Fruit fly (Drosophila melanogaster) whole organism: Measurements from ENCODE around the gene Tep2.
"Not testable (repeated sequence)": the region's sequence is repeated elsewhere in the genome, so short reads cannot be mapped to it uniquely, and the experiment has no call there.

ENCODE experiments used
- CG8478 ChIP-seq: fragments of >200 bp; optimal IDR thresholded peaks from 2 replicates; lab custom pipeline; 2018; ENCODE audit warnings: inconsistent platforms
- Dll ChIP-seq: fragments of >200 bp; optimal IDR thresholded peaks from 2 replicates; lab custom pipeline; 2017
- EcR ChIP-seq, 2 experiments: fragments of >200 bp; optimal IDR thresholded peaks; 2 replicates each; lab custom pipeline; 2017; ENCODE audit warnings: missing biosample characterization in 2 of 2, missing genetic modification characterization in 2 of 2, missing genetic modification reagents in 2 of 2
- pan ChIP-seq: fragments of >200 bp; optimal IDR thresholded peaks from 2 replicates; lab custom pipeline; 2017
- psq ChIP-seq: fragments of >200 bp; optimal IDR thresholded peaks from 2 replicates; lab custom pipeline; 2017
- usp ChIP-seq: fragments of >200 bp; optimal IDR thresholded peaks from 2 replicates; lab custom pipeline; 2017; ENCODE audit warnings: missing biosample characterization, missing genetic modification characterization, mixed read lengths

Gene Tep2

dm6 chr2L:7701417-7701816, at the start of gene Tep2:
Gene Tep2, minus strand, starts transcription at chr2L:7701601.
- TF ChIP-seq EcR (GFP tag; optimal IDR thresholded peaks at IDR 0.05; lab: Kevin White, UChicago) (no peak), psq (no peak), CG8478 (no peak), Dll (lab: Kevin White, UChicago) (no peak), usp (GFP tag; lab: Kevin White, UChicago) (no peak), pan (lab: Kevin White, UChicago) (no peak)

- peak in 1 of 2 experiments; percentile 72 for TF ChIP-seq EcR (GFP tag; optimal IDR thresholded peaks at IDR 0.05; lab: Kevin White, UChicago)
- TF ChIP-seq Dll (lab: Kevin White, UChicago), result no peak
- no peak for TF ChIP-seq usp (GFP tag; lab: Kevin White, UChicago)
- no peak for TF ChIP-seq psq
Observed at dm6 chr2L:7750631-7751161, 49.3 kb upstream of the Tep2 start.

- TF ChIP-seq CG8478 (no peak), usp (GFP tag; lab: Kevin White, UChicago) (no peak), pan (lab: Kevin White, UChicago) (no peak), psq (no peak), Dll (lab: Kevin White, UChicago) (no peak), EcR (GFP tag; optimal IDR thresholded peaks at IDR 0.05; lab: Kevin White, UChicago) (no peak)
Observed at dm6 chr2L:7746975-7747374, 45.6 kb upstream of the Tep2 start, which contains the start of gene ATPsynGL. Gene ATPsynGL, plus strand, starts transcription at chr2L:7747275.

dm6 chr2L:7744739-7745138, 43.3 kb upstream of the Tep2 start, which contains the start of gene CG7214:
Gene CG7214, minus strand, starts transcription at chr2L:7744839.
- TF ChIP-seq CG8478 (no peak), psq (no peak), usp (GFP tag; lab: Kevin White, UChicago) (no peak), pan (lab: Kevin White, UChicago) (no peak), EcR (GFP tag; optimal IDR thresholded peaks at IDR 0.05; lab: Kevin White, UChicago) (no peak), Dll (lab: Kevin White, UChicago) (no peak)

dm6 chr2L:7744208-7744607, 42.8 kb upstream of the Tep2 start:
- TF ChIP-seq CG8478, result no peak

- TF ChIP-seq CG8478 (no peak), psq (no peak), EcR (GFP tag; optimal IDR thresholded peaks at IDR 0.05; lab: Kevin White, UChicago) (no peak)
Observed at dm6 chr2L:7741437-7741836, 40.0 kb upstream of the Tep2 start, which contains the start of gene Acp1. Gene Acp1, minus strand, starts transcription at chr2L:7741537.

- not testable (repeated sequence) for TF ChIP-seq EcR (GFP tag; optimal IDR thresholded peaks at IDR 0.05; lab: Kevin White, UChicago); psq; pan (lab: Kevin White, UChicago)
Observed at dm6 chr2L:7738709-7739108, 37.3 kb upstream of the Tep2 start, which contains the start of gene CG31904. Gene CG31904, minus strand, starts transcription at chr2L:7738809.

- not testable (repeated sequence) for TF ChIP-seq EcR (GFP tag; optimal IDR thresholded peaks at IDR 0.05; lab: Kevin White, UChicago); usp (GFP tag; lab: Kevin White, UChicago); Dll (lab: Kevin White, UChicago)
Observed at dm6 chr2L:7732570-7732969, 31.2 kb upstream of the Tep2 start, which contains the start of gene CG13796. Gene CG13796, minus strand, starts transcription at chr2L:7732670.

dm6 chr2L:7726268-7726997, 25.0 kb upstream of the Tep2 start, which contains the start of gene CG13795:
Gene CG13795, minus strand, starts transcription at chr2L:7726298.
- no peak for TF ChIP-seq usp (GFP tag; lab: Kevin White, UChicago)
- TF ChIP-seq psq, result no peak
- TF ChIP-seq EcR (GFP tag; optimal IDR thresholded peaks at IDR 0.05; lab: Kevin White, UChicago), result no peak
- TF ChIP-seq pan (lab: Kevin White, UChicago), result no peak
- no peak for TF ChIP-seq Dll (lab: Kevin White, UChicago)
- no peak for TF ChIP-seq CG8478

dm6 chr2L:7722723-7723122, 21.3 kb upstream of the Tep2 start, which contains the start of gene CG13794:
Gene CG13794, minus strand, starts transcription at chr2L:7722823.
- TF ChIP-seq CG8478 (no peak), psq (no peak), EcR (GFP tag; optimal IDR thresholded peaks at IDR 0.05; lab: Kevin White, UChicago) (no peak), Dll (lab: Kevin White, UChicago) (no peak), usp (GFP tag; lab: Kevin White, UChicago) (no peak), pan (lab: Kevin White, UChicago) (no peak)

- no peak for TF ChIP-seq Dll (lab: Kevin White, UChicago)
Observed at dm6 chr2L:7722102-7722501, 20.7 kb upstream of the Tep2 start.

dm6 chr2L:7719387-7719786, 18.0 kb upstream of the Tep2 start, which contains the start of gene CG13793:
Gene CG13793, minus strand, starts transcription at chr2L:7719487.
- TF ChIP-seq pan (lab: Kevin White, UChicago) (no peak), psq (no peak), Dll (lab: Kevin White, UChicago) (no peak), usp (GFP tag; lab: Kevin White, UChicago) (no peak), EcR (GFP tag; optimal IDR thresholded peaks at IDR 0.05; lab: Kevin White, UChicago) (no peak), CG8478 (no peak)

- TF ChIP-seq CG8478, result no peak
- no peak for TF ChIP-seq pan (lab: Kevin White, UChicago)
- no peak for TF ChIP-seq usp (GFP tag; lab: Kevin White, UChicago)
- no peak for TF ChIP-seq EcR (GFP tag; optimal IDR thresholded peaks at IDR 0.05; lab: Kevin White, UChicago)
- TF ChIP-seq Dll (lab: Kevin White, UChicago), result no peak
- no peak for TF ChIP-seq psq
Observed at dm6 chr2L:7716545-7716944, 15.1 kb upstream of the Tep2 start, which contains the start of gene CG33296. Gene CG33296, minus strand, starts transcription at chr2L:7716645.
